Worm (Caenorhabditis elegans) whole organism, L4 larva: Measurements from ENCODE around the gene clec-256.

Experiments used
- ZK546.5 ChIP-seq, 2 experiments: sonication (generic microtip); optimal IDR thresholded peaks; 2 replicates each; lab custom pipeline; 2017; ENCODE audit warnings: missing biosample characterization in 2 of 2, missing genetic modification characterization in 2 of 2
- aly-2 ChIP-seq: sonication (generic microtip); optimal IDR thresholded peaks from 2 replicates; lab custom pipeline; 2018; ENCODE audit warnings: missing biosample characterization, missing genetic modification characterization
- daf-16 ChIP-seq, 3 experiments: sonication (generic microtip); optimal IDR thresholded peaks; 2 replicates each; lab custom pipeline; 2016 to 2017; ENCODE audit warnings: missing genetic modification characterization in 3 of 3, missing genetic modification reagents in 3 of 3, mild to moderate bottlenecking in 2 of 3, missing compliant biosample characterization in 2 of 3, missing biosample characterization in 1 of 3, moderate library complexity in 1 of 3
- lin-15B ChIP-seq: fragments of 150-350 bp; sonication (generic microtip); optimal IDR thresholded peaks from 3 replicates; lab custom pipeline; 2014; ENCODE audit warnings: missing biosample characterization, missing genetic modification characterization
- mdl-1 ChIP-seq, 2 experiments: fragments of 150-350 bp in 1 of 2; sonication (generic microtip) in 1 of 2; optimal IDR thresholded peaks; 2 replicates each; lab custom pipeline; 2014 to 2017; ENCODE audit warnings: missing biosample characterization in 2 of 2, missing genetic modification characterization in 2 of 2
- mdt-29 ChIP-seq: fragments of 200-800 bp; sonication (Bioruptor generic); IDR thresholded peaks from 2 replicates; pipeline ENCODE4 v1.3.6; 2022; ENCODE audit warnings: missing genetic modification reagents, missing genetic modification characterization, missing compliant biosample characterization
- mes-2 ChIP-seq: sonication (generic microtip); optimal IDR thresholded peaks from 2 replicates; lab custom pipeline; 2016; ENCODE audit warnings: missing genotype, mild to moderate bottlenecking, missing genetic modification characterization, missing compliant biosample characterization; ENCODE audit not compliant: poor library complexity, severe bottlenecking
- nhr-11 ChIP-seq: fragments of 150-350 bp; optimal IDR thresholded peaks from 2 replicates; lab custom pipeline; 2014; ENCODE audit warnings: missing biosample characterization, missing genetic modification characterization
- nhr-48 ChIP-seq: sonication (generic microtip); optimal IDR thresholded peaks from 2 replicates; lab custom pipeline; 2016; ENCODE audit warnings: mild to moderate bottlenecking, missing genetic modification characterization, missing compliant biosample characterization
- nhr-76 ChIP-seq: fragments of 150-350 bp; optimal IDR thresholded peaks from 2 replicates; lab custom pipeline; 2014; ENCODE audit warnings: missing biosample characterization, missing genetic modification characterization
- pqm-1 ChIP-seq: sonication (generic microtip); optimal IDR thresholded peaks from 2 replicates; lab custom pipeline; 2017; ENCODE audit warnings: missing biosample characterization, missing genetic modification characterization
- snpc-4 ChIP-seq: fragments of 150-350 bp; optimal IDR thresholded peaks from 2 replicates; lab custom pipeline; 2014; ENCODE audit warnings: missing biosample characterization, missing genetic modification characterization
- unc-62 ChIP-seq, 3 experiments: fragments of 150-350 bp in 1 of 3; sonication (generic microtip); optimal IDR thresholded peaks in 2 of 3; peaks in 1 of 3; 1 replicate in 1 of 3; 2 replicates in 2 of 3; lab custom pipeline; 2014 to 2017; ENCODE audit warnings: missing biosample characterization in 3 of 3, missing genetic modification characterization in 3 of 3, missing genetic modification reagents in 3 of 3, missing genotype in 1 of 3

- TF ChIP-seq aly-2 (no peak), lin-15B (no peak), ZK546.5 (tag; optimal IDR thresholded peaks at IDR 0.05; lab: Kevin White, UChicago) (no peak), mes-2 (no peak), nhr-76 (tag; lab: Kevin White, UChicago) (no peak), pqm-1 (no peak), unc-62 (GFP tag; optimal IDR thresholded peaks at IDR 0.05 in 1 of 2; lab: Kevin White, UChicago) (no peak), unc-62 (tag; optimal IDR thresholded peaks at IDR 0.05; lab: Kevin White, UChicago) (no peak), nhr-48 (tag; lab: Kevin White, UChicago) (no peak), mdt-29 (GFP tag; lab: Robert Waterston, UW) (no peak), daf-16 (GFP tag; optimal IDR thresholded peaks at IDR 0.05; lab: Kevin White, UChicago) (no peak), daf-16 (tag; optimal IDR thresholded peaks at IDR 0.05; lab: Kevin White, UChicago) (no peak), nhr-11 (tag; lab: Kevin White, UChicago) (no peak), mdl-1 (tag; optimal IDR thresholded peaks at IDR 0.05; lab: Kevin White, UChicago) (no peak), snpc-4 (tag; lab: Kevin White, UChicago) (no peak)
Measured at ce11 chrV:18771390-18771789, at the start of gene clec-256.
